Fruit fly (Drosophila melanogaster) whole organism, embryonic: ENCODE results near the gene CG10348.

Source experiments
- ATbp ChIP-seq: fragments of 200-800 bp; sonication (Bioruptor generic); optimal IDR thresholded peaks from 2 replicates; lab custom pipeline; 2017; ENCODE audit warnings: missing biosample characterization, mild to moderate bottlenecking, missing genetic modification characterization, missing genetic modification reagents
- Asciz ChIP-seq: fragments of 200-800 bp; sonication (Bioruptor generic); optimal IDR thresholded peaks from 2 replicates; lab custom pipeline; 2017; ENCODE audit warnings: missing biosample characterization, mild to moderate bottlenecking, missing genetic modification characterization, missing genetic modification reagents
- Blimp-1 ChIP-seq: fragments of 200-800 bp; sonication (Bioruptor generic); optimal IDR thresholded peaks from 3 replicates; lab custom pipeline; 2018; ENCODE audit warnings: missing biosample characterization, missing genetic modification characterization, mild to moderate bottlenecking, moderate library complexity, missing genetic modification reagents
- BtbVII ChIP-seq: fragments of 200-800 bp; sonication (Bioruptor generic); optimal IDR thresholded peaks from 3 replicates; lab custom pipeline; 2017; ENCODE audit warnings: missing biosample characterization, mild to moderate bottlenecking, missing genetic modification characterization
- CG10321 ChIP-seq: fragments of 200-800 bp; sonication (Bioruptor generic); IDR thresholded peaks from 2 replicates; pipeline ENCODE4 v1.3.6; 2022; ENCODE audit warnings: missing biosample characterization, missing genetic modification characterization
- CG10462 ChIP-seq: fragments of 200-800 bp; sonication (Bioruptor generic); optimal IDR thresholded peaks from 2 replicates; lab custom pipeline; 2016; ENCODE audit warnings: missing biosample characterization, missing genetic modification characterization
- CG11504 ChIP-seq: fragments of 200-800 bp; sonication (Bioruptor generic); optimal IDR thresholded peaks from 3 replicates; lab custom pipeline; 2019; ENCODE audit warnings: missing biosample characterization, mild to moderate bottlenecking, missing genetic modification characterization, moderate library complexity
- CG11560 ChIP-seq: fragments of 200-800 bp; sonication (Bioruptor generic); IDR thresholded peaks from 3 replicates; pipeline ENCODE4 v1.3.6; 2022; ENCODE audit warnings: missing biosample characterization, missing genetic modification characterization
- CG12744 ChIP-seq: fragments of 200-800 bp; sonication (Bioruptor generic); optimal IDR thresholded peaks from 2 replicates; lab custom pipeline; 2016; ENCODE audit warnings: missing biosample characterization, missing genetic modification characterization
- CG13624 ChIP-seq: fragments of 200-800 bp; sonication (Bioruptor generic); optimal IDR thresholded peaks from 2 replicates; lab custom pipeline; 2016; ENCODE audit warnings: missing biosample characterization, missing genetic modification characterization
- CG1529 ChIP-seq: fragments of 200-800 bp; sonication (Bioruptor generic); optimal IDR thresholded peaks from 3 replicates; lab custom pipeline; 2018; ENCODE audit warnings: missing biosample characterization, missing genetic modification characterization
- CG15601 ChIP-seq: fragments of 200-800 bp; sonication (Bioruptor generic); optimal IDR thresholded peaks from 3 replicates; lab custom pipeline; 2019; ENCODE audit warnings: missing biosample characterization, mild to moderate bottlenecking, missing genetic modification characterization, moderate library complexity
- CG17385 ChIP-seq: fragments of 200-800 bp; sonication (Bioruptor generic); optimal IDR thresholded peaks from 3 replicates; lab custom pipeline; 2018; ENCODE audit warnings: missing biosample characterization, mild to moderate bottlenecking, missing genetic modification characterization
- CG17829 ChIP-seq: fragments of 200-800 bp; optimal IDR thresholded peaks from 2 replicates; lab custom pipeline; 2019; ENCODE audit warnings: missing biosample characterization, mild to moderate bottlenecking, missing genetic modification characterization, moderate library complexity
- CG30403 ChIP-seq: fragments of 200-800 bp; sonication (Bioruptor generic); optimal IDR thresholded peaks from 3 replicates; lab custom pipeline; 2016; ENCODE audit warnings: missing biosample characterization, missing genetic modification characterization
- CG33557 ChIP-seq: fragments of 200-800 bp; sonication (Bioruptor generic); optimal IDR thresholded peaks from 2 replicates; lab custom pipeline; 2019; ENCODE audit warnings: missing biosample characterization, mild to moderate bottlenecking, missing genetic modification characterization, moderate library complexity
- CG3407 ChIP-seq: fragments of 200-800 bp; sonication (Bioruptor generic); optimal IDR thresholded peaks from 2 replicates; lab custom pipeline; 2018; ENCODE audit warnings: missing biosample characterization, mild to moderate bottlenecking, missing genetic modification characterization
- CG5180 ChIP-seq: fragments of 200-800 bp; sonication (Bioruptor generic); optimal IDR thresholded peaks from 3 replicates; lab custom pipeline; 2017; ENCODE audit warnings: missing biosample characterization, missing genetic modification characterization, mild to moderate bottlenecking, moderate library complexity, missing genetic modification reagents
- CG6254 ChIP-seq: fragments of 200-800 bp; sonication (Bioruptor generic); optimal IDR thresholded peaks from 3 replicates; lab custom pipeline; 2017; ENCODE audit warnings: mild to moderate bottlenecking, missing biosample characterization, missing genetic modification reagents, missing genetic modification characterization
- CG7987 ChIP-seq: fragments of 200-800 bp; sonication (Bioruptor generic); optimal IDR thresholded peaks from 2 replicates; lab custom pipeline; 2018; ENCODE audit warnings: missing biosample characterization, mild to moderate bottlenecking, missing genetic modification characterization, moderate library complexity
- CG8089 ChIP-seq: fragments of 200-800 bp; sonication (Bioruptor generic); optimal IDR thresholded peaks from 3 replicates; lab custom pipeline; 2016; ENCODE audit warnings: missing biosample characterization, missing genetic modification characterization
- CG8924 ChIP-seq: fragments of 200-800 bp; optimal IDR thresholded peaks from 3 replicates; lab custom pipeline; 2019; ENCODE audit warnings: missing biosample characterization, mild to moderate bottlenecking, missing genetic modification characterization, moderate library complexity
- CG9932 ChIP-seq: fragments of 200-800 bp; sonication (Bioruptor generic); IDR thresholded peaks from 2 replicates; pipeline ENCODE4 v1.3.6; 2022; ENCODE audit warnings: missing biosample characterization, missing genetic modification characterization
- Doc2 ChIP-seq: fragments of 200-800 bp; sonication (Bioruptor generic); IDR thresholded peaks from 2 replicates; pipeline ENCODE4 v1.3.6; 2022; ENCODE audit warnings: missing biosample characterization, missing genetic modification characterization
- E2f2 ChIP-seq: fragments of 200-800 bp; sonication (Bioruptor generic); IDR thresholded peaks from 2 replicates; pipeline ENCODE4 v1.3.6; 2022; ENCODE audit warnings: missing biosample characterization, missing genetic modification characterization
- Fer1 ChIP-seq: fragments of 200-800 bp; sonication (Bioruptor generic); optimal IDR thresholded peaks from 2 replicates; lab custom pipeline; 2017; ENCODE audit warnings: missing biosample characterization, mild to moderate bottlenecking, missing genetic modification characterization
- GATAe ChIP-seq: fragments of 200-800 bp; sonication (Bioruptor generic); conservative IDR thresholded peaks from 2 replicates; pipeline ENCODE4 v1.3.6; 2022; ENCODE audit warnings: missing biosample characterization, missing genetic modification characterization
- HHEX ChIP-seq: fragments of 200-800 bp; sonication (Bioruptor generic); optimal IDR thresholded peaks from 3 replicates; lab custom pipeline; 2017; ENCODE audit warnings: missing biosample characterization, mild to moderate bottlenecking, missing genetic modification characterization, missing genetic modification reagents
- Hmr ChIP-seq: fragments of 200-800 bp; sonication (Bioruptor generic); optimal IDR thresholded peaks from 3 replicates; lab custom pipeline; 2017; ENCODE audit warnings: mild to moderate bottlenecking, missing biosample characterization, missing genetic modification reagents, missing genetic modification characterization
- MTF-1 ChIP-seq: fragments of 200-800 bp; sonication (Bioruptor generic); optimal IDR thresholded peaks from 2 replicates; lab custom pipeline; 2018; ENCODE audit warnings: missing biosample characterization, mild to moderate bottlenecking, missing genetic modification characterization, borderline replicate concordance
- Meics ChIP-seq: fragments of 200-800 bp; sonication (Bioruptor generic); optimal IDR thresholded peaks from 2 replicates; lab custom pipeline; 2017; ENCODE audit warnings: missing biosample characterization, mild to moderate bottlenecking, missing genetic modification characterization
- Xbp1 ChIP-seq: fragments of 200-800 bp; sonication (Bioruptor generic); optimal IDR thresholded peaks from 3 replicates; lab custom pipeline; 2016; ENCODE audit warnings: missing biosample characterization, mild to moderate bottlenecking, missing genetic modification characterization
- ab ChIP-seq: fragments of 200-800 bp; sonication (Bioruptor generic); optimal IDR thresholded peaks from 2 replicates; lab custom pipeline; 2016; ENCODE audit warnings: missing biosample characterization, missing genetic modification characterization
- az2 ChIP-seq: fragments of 200-800 bp; sonication (Bioruptor generic); optimal IDR thresholded peaks from 3 replicates; lab custom pipeline; 2016; ENCODE audit warnings: missing biosample characterization, missing genetic modification characterization
- chm ChIP-seq: fragments of 200-800 bp; sonication (Bioruptor generic); IDR thresholded peaks from 2 replicates; pipeline ENCODE4 v1.3.6; 2022; ENCODE audit warnings: missing biosample characterization, missing genetic modification characterization
- ci ChIP-seq: fragments of 200-800 bp; sonication (Bioruptor generic); IDR thresholded peaks from 3 replicates; pipeline ENCODE4 v1.3.6; 2022; ENCODE audit warnings: missing biosample characterization, missing genetic modification characterization
- crc ChIP-seq: fragments of 200-800 bp; sonication (Bioruptor generic); optimal IDR thresholded peaks from 2 replicates; lab custom pipeline; 2016; ENCODE audit warnings: missing biosample characterization, missing genetic modification characterization
- danr ChIP-seq: fragments of 200-800 bp; sonication (Bioruptor generic); IDR thresholded peaks from 2 replicates; pipeline ENCODE4 v1.3.6; 2022; ENCODE audit warnings: missing biosample characterization, missing genetic modification characterization
- gem ChIP-seq: fragments of 200-800 bp; sonication (Bioruptor generic); optimal IDR thresholded peaks from 2 replicates; lab custom pipeline; 2019; ENCODE audit warnings: missing biosample characterization, mild to moderate bottlenecking, missing genetic modification characterization, moderate library complexity
- gfzf ChIP-seq: fragments of 200-800 bp; sonication (Bioruptor generic); optimal IDR thresholded peaks from 2 replicates; lab custom pipeline; 2016; ENCODE audit warnings: missing biosample characterization, mild to moderate bottlenecking, missing genetic modification characterization, moderate library complexity
- jing ChIP-seq: fragments of 200-800 bp; sonication (Bioruptor generic); optimal IDR thresholded peaks from 2 replicates; lab custom pipeline; 2018; ENCODE audit warnings: missing biosample characterization, mild to moderate bottlenecking, missing genetic modification characterization
- kni ChIP-seq: fragments of 200-800 bp; sonication (Bioruptor generic); optimal IDR thresholded peaks from 3 replicates; lab custom pipeline; 2017; ENCODE audit warnings: mild to moderate bottlenecking, missing biosample characterization, missing genetic modification reagents, missing genetic modification characterization
- lab ChIP-seq: fragments of 200-800 bp; sonication (Bioruptor generic); optimal IDR thresholded peaks from 3 replicates; lab custom pipeline; 2017; ENCODE audit warnings: missing biosample characterization, missing genetic modification characterization, mild to moderate bottlenecking, moderate library complexity, missing genetic modification reagents
- mirr ChIP-seq: fragments of 200-800 bp; sonication (Bioruptor generic); optimal IDR thresholded peaks from 3 replicates; lab custom pipeline; 2018; ENCODE audit warnings: missing biosample characterization, mild to moderate bottlenecking, missing genetic modification characterization
- odd ChIP-seq: fragments of 200-800 bp; sonication (Bioruptor generic); optimal IDR thresholded peaks from 2 replicates; lab custom pipeline; 2017; ENCODE audit warnings: missing biosample characterization, mild to moderate bottlenecking, missing genetic modification characterization
- onecut ChIP-seq: fragments of 200-800 bp; sonication (Bioruptor generic); IDR thresholded peaks from 2 replicates; pipeline ENCODE4 v1.3.6; 2022; ENCODE audit warnings: missing biosample characterization, missing genetic modification characterization
- otp ChIP-seq: fragments of 200-800 bp; sonication (Bioruptor generic); IDR thresholded peaks from 3 replicates; pipeline ENCODE4, ENCODE4 v1.3.6; 2022; ENCODE audit warnings: missing biosample characterization, missing genetic modification characterization
- sens-2 ChIP-seq: fragments of 200-800 bp; sonication (Bioruptor generic); IDR thresholded peaks from 2 replicates; pipeline ENCODE4 v1.3.6; 2022; ENCODE audit warnings: missing biosample characterization, missing genetic modification characterization
- sisA ChIP-seq: fragments of 200-800 bp; sonication (Bioruptor generic); IDR thresholded peaks from 2 replicates; pipeline ENCODE4 v1.3.6; 2022; ENCODE audit warnings: missing biosample characterization, missing genetic modification characterization

Gene CG10348

dm6 chr2L:18717365-18718011 is 14.8 kb downstream of the CG10348 start (continued):
- TF ChIP-seq Asciz (GFP tag; lab: Kevin White, UChicago), result peak; percentile 50
- no peak for TF ChIP-seq GATAe (GFP tag; lab: Robert Waterston, UW)
- no peak for TF ChIP-seq sens-2
- TF ChIP-seq crc (GFP tag; lab: Kevin White, UChicago), result no peak
- peak; percentile 28 for TF ChIP-seq CG8924 (tag; lab: Kevin White, UChicago)
- no peak for TF ChIP-seq CG33557 (GFP tag; lab: Kevin White, UChicago)
- no peak for TF ChIP-seq otp (GFP tag; lab: Robert Waterston, UW)
- peak; percentile 1 for TF ChIP-seq az2 (GFP tag; lab: Kevin White, UChicago)
- TF ChIP-seq CG9932 (GFP tag; lab: Robert Waterston, UW), result no peak
- peak; percentile 11 for TF ChIP-seq CG1529 (GFP tag; lab: Kevin White, UChicago)
- 0 out of 2 replicates have a peak, but pooled peaks have one; percentile 10 for TF ChIP-seq E2f2 (GFP tag; lab: Robert Waterston, UW)
- no peak for TF ChIP-seq gfzf (GFP tag; lab: Kevin White, UChicago)
- peak; percentile 19 for TF ChIP-seq jing (GFP tag; lab: Kevin White, UChicago)
- TF ChIP-seq Hmr (GFP tag; lab: Kevin White, UChicago), result peak; percentile 9
- TF ChIP-seq Xbp1, result peak; percentile 1
- TF ChIP-seq CG10462 (GFP tag; lab: Kevin White, UChicago), result no peak
- 0 out of 2 replicates have a peak, but pooled peaks have one; percentile 8 for TF ChIP-seq CG10321 (GFP tag; lab: Robert Waterston, UW)
- TF ChIP-seq CG3407, result peak; percentile 31
- peak; percentile 76 for TF ChIP-seq ATbp (GFP tag; lab: Kevin White, UChicago)
- TF ChIP-seq CG12744 (GFP tag; lab: Kevin White, UChicago), result no peak
- TF ChIP-seq danr (GFP tag; lab: Robert Waterston, UW), result no peak
- TF ChIP-seq CG15601, result peak; percentile 8
- no peak for TF ChIP-seq CG8089 (GFP tag; lab: Kevin White, UChicago)
- TF ChIP-seq CG13624 (GFP tag; lab: Kevin White, UChicago), result no peak
- peak; percentile 20 for TF ChIP-seq CG11504 (tag; lab: Kevin White, UChicago)
- TF ChIP-seq BtbVII (GFP tag; lab: Kevin White, UChicago), result peak; percentile 47
- TF ChIP-seq Fer1 (GFP tag; lab: Kevin White, UChicago), result no peak
- TF ChIP-seq gem, result peak; percentile 15
- TF ChIP-seq CG30403 (GFP tag; lab: Kevin White, UChicago), result peak; percentile 11
- TF ChIP-seq Blimp-1 (GFP tag; lab: Kevin White, UChicago), result peak; percentile 0
- TF ChIP-seq CG17829 (tag; lab: Kevin White, UChicago), result no peak
- 0 out of 2 replicates have a peak, but pooled peaks have one; percentile 23 for TF ChIP-seq chm (GFP tag; lab: Robert Waterston, UW)
- peak; percentile 5 for TF ChIP-seq CG5180
- TF ChIP-seq onecut (GFP tag; lab: Robert Waterston, UW), result 0 out of 2 replicates have a peak, but pooled peaks have one; percentile 12
- TF ChIP-seq CG7987 (GFP tag; lab: Kevin White, UChicago), result peak; percentile 51
- peak; percentile 5 for TF ChIP-seq MTF-1 (GFP tag; lab: Kevin White, UChicago)
- TF ChIP-seq CG17385 (GFP tag; lab: Kevin White, UChicago), result peak; percentile 5
- peak; percentile 6 for TF ChIP-seq odd (GFP tag; lab: Kevin White, UChicago)
- TF ChIP-seq HHEX, result peak; percentile 36
- TF ChIP-seq kni, result peak; percentile 36
- no peak for TF ChIP-seq CG6254 (GFP tag; lab: Kevin White, UChicago)
- TF ChIP-seq lab (GFP tag; lab: Kevin White, UChicago), result peak; percentile 54
- TF ChIP-seq Doc2 (GFP tag; lab: Robert Waterston, UW), result no peak
- peak; percentile 20 for TF ChIP-seq mirr
- peak; percentile 17 for TF ChIP-seq Meics (GFP tag; lab: Kevin White, UChicago)
- TF ChIP-seq ci, result 0 out of 3 replicates have a peak, but pooled peaks have one; percentile 33
- TF ChIP-seq sisA (GFP tag; lab: Robert Waterston, UW), result peak; percentile 30
- no peak for TF ChIP-seq ab (GFP tag; lab: Kevin White, UChicago)
- TF ChIP-seq CG11560, result no peak
